Fruit fly (Drosophila melanogaster): ENCODE measurements around the gene ppan.

Gene ppan

DNA sequence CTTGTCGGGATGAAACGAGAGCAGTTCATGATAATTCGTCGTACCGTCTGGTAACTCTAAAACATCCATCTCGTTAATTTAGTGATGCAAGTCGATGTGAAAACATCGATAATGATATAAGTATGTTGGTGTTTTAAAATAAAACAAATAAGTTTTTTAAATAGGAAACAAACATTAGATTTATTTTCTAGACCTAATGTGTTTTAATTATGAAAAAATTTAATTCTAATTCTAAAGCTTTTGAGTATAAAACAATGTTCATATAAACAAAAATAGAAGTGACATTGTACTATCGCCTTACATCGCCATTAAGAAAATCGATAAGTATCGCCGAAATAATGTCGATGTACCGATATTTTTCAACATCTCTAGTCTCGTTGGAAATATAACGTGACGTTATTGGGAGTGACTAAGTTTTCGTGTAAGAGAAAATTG is 5.0 kb upstream of the ppan start, which contains the start of gene Rab11 (continued):
- TF ChIP-seq row (GFP tag; IDR thresholded peaks at IDR 0.05) (peak; percentile 83), Ptx1 (GFP tag; IDR thresholded peaks at IDR 0.05) (peak; percentile 62), Nf-YC (tag; optimal IDR thresholded peaks at IDR 0.05) (peak; percentile 55), CG33557 (GFP tag; optimal IDR thresholded peaks at IDR 0.05) (peak; percentile 35), C15 (GFP tag; IDR thresholded peaks at IDR 0.05) (no peak), CG3407 (GFP tag; optimal IDR thresholded peaks at IDR 0.05) (no peak), scrt (GFP tag; optimal IDR thresholded peaks at IDR 0.05) (peak; percentile 10), stwl (tag; optimal IDR thresholded peaks at IDR 0.05) (peak; percentile 69), CG14050 (GFP tag; IDR thresholded peaks at IDR 0.05) (no peak), CG7745 (tag; optimal IDR thresholded peaks at IDR 0.05) (no peak), pita (GFP tag; optimal IDR thresholded peaks at IDR 0.05) (no peak), gro (GFP tag; optimal IDR thresholded peaks at IDR 0.05) (no peak), CG9215 (GFP tag; IDR thresholded peaks at IDR 0.05) (peak; percentile 56; the same call in 1 of the 2 replicates), Fer2 (tag; optimal IDR thresholded peaks at IDR 0.05) (peak; percentile 13), Awh (GFP tag; IDR thresholded peaks at IDR 0.05) (no peak), CG15269 (tag; optimal IDR thresholded peaks at IDR 0.05) (peak; percentile 45), CG31224 (GFP tag; IDR thresholded peaks at IDR 0.05) (no peak), GATAe (GFP tag; conservative IDR thresholded peaks at IDR 0.05) (no peak), CG31441 (GFP tag; IDR thresholded peaks at IDR 0.05) (peak; percentile 59; the same call in 1 of the 2 replicates), ab (GFP tag; optimal IDR thresholded peaks at IDR 0.05) (no peak), YL-1 (GFP tag; optimal IDR thresholded peaks at IDR 0.05) (peak; percentile 76), Aef1 (GFP tag; IDR thresholded peaks at IDR 0.05) (peak; percentile 18; the same call in 1 of the 3 replicates), Bgb (GFP tag; IDR thresholded peaks at IDR 0.05; ENCODE audit: partially characterized antibody) (peak; percentile 91), mld (GFP tag; IDR thresholded peaks at IDR 0.05; ENCODE audit: partially characterized antibody) (peak; percentile 77), NC2α (GFP tag; optimal IDR thresholded peaks at IDR 0.05) (no peak), CG5245 (GFP tag; optimal IDR thresholded peaks at IDR 0.05) (no peak), CG12071 (GFP tag; optimal IDR thresholded peaks at IDR 0.05) (no peak), trh (GFP tag; optimal IDR thresholded peaks at IDR 0.05) (no peak), CG12391 (tag; optimal IDR thresholded peaks at IDR 0.05) (peak; percentile 77), yki (optimal IDR thresholded peaks at IDR 0.05) (no peak), Camta (GFP tag; optimal IDR thresholded peaks at IDR 0.05) (peak; percentile 23), NC2β (GFP tag; optimal IDR thresholded peaks at IDR 0.05) (no peak), CG1529 (GFP tag; optimal IDR thresholded peaks at IDR 0.05) (no peak), CG16779 (GFP tag; IDR thresholded peaks at IDR 0.05) (no peak), otp (GFP tag; IDR thresholded peaks at IDR 0.05) (no peak), CG11456 (GFP tag; IDR thresholded peaks at IDR 0.05) (0 out of 3 replicates have a peak, but pooled peaks have one; percentile 45), hbn (GFP tag; IDR thresholded peaks at IDR 0.05; ENCODE audit: partially characterized antibody) (peak; percentile 86), Lhr (GFP tag; optimal IDR thresholded peaks at IDR 0.05) (peak; percentile 21), CG30020 (tag; optimal IDR thresholded peaks at IDR 0.05) (peak; percentile 67), CG8478 (optimal IDR thresholded peaks at IDR 0.05) (no peak), sima (GFP tag; optimal IDR thresholded peaks at IDR 0.05) (no peak), CG16815 (GFP tag; optimal IDR thresholded peaks at IDR 0.05) (peak; percentile 3), pan (optimal IDR thresholded peaks at IDR 0.05) (no peak), pan (GFP tag; optimal IDR thresholded peaks at IDR 0.05 in 1 of 2, IDR thresholded peaks at IDR 0.05 in 1 of 2) (no peak), lov (optimal IDR thresholded peaks at IDR 0.05) (no peak), lov (GFP tag; IDR thresholded peaks at IDR 0.05) (no peak), bab2 (GFP tag; optimal IDR thresholded peaks at IDR 0.05) (peak; percentile 28), CG34422 (GFP tag; IDR thresholded peaks at IDR 0.05) (no peak), Doc3 (GFP tag; IDR thresholded peaks at IDR 0.05; ENCODE audit: partially characterized antibody) (peak; percentile 93; the same call in 2 of the 3 replicates), phol (tag; optimal IDR thresholded peaks at IDR 0.05) (peak; percentile 88), MESR4 (GFP tag; optimal IDR thresholded peaks at IDR 0.05) (no peak), CG8944 (GFP tag; optimal IDR thresholded peaks at IDR 0.05) (peak; percentile 34)
